Worm (Caenorhabditis elegans) whole organism, dauer: ENCODE results near the gene mam-2.
"Not testable (repeated sequence)": the region's sequence is repeated elsewhere in the genome, so short reads cannot be mapped to it uniquely, and the experiment has no call there.

Experiments
- unc-62 ChIP-seq: sonication (generic microtip); optimal IDR thresholded peaks from 2 replicates; lab custom pipeline; 2017; ENCODE audit warnings: missing biosample characterization, missing genetic modification reagents, missing genetic modification characterization

mam-2 gene

ce11 chrIV:9998487-9999218 lies 15.7 kb downstream of the mam-2 start, which contains the start of gene pyp-1:
TSS of gene pyp-1 (minus strand) at chrIV:9998925.
- TF ChIP-seq unc-62 (GFP tag; lab: Kevin White, UChicago), result no peak

DNA sequence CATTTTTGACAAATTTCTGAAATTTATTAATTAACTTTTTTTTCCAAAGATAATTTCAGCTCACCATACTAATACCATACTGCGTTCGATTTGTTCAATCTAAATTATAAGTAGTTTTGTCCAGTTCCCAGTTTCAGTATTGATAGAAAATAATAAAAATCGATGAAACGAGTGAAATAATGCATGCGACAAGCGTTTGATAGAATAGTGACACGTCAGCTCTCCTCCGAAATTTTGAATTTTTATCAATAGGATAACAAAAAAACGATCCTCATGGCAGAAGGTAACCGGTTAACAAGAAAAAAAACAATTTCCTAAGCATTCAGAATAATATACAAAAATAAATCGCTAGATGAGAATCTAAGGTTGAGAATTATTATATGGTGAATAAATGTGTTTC lies 18.8 kb downstream of the mam-2 start, which contains the start of gene C47E12.3:
Gene C47E12.3 (minus strand): TSS at position 101 of the 400 bp plus-strand sequence.
- TF ChIP-seq unc-62 (GFP tag; lab: Kevin White, UChicago), result no peak

DNA sequence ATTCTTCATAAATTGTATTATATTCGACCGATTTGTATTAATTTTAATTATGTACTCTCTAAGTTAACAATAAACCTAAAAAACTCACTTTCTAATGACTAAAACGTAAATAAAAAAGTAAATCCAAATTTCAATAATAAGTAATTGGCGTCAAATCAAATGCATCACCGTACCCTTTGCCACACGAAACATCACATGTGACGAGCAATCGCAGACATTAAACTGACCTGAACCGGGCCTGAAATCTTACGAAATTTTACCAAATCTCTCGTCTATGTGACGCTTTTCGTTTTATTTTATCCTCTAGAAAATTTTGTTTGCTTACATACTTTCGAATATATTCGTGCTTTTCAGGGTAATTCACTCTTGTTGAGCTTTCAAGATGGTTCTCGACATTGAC lies 20.4 kb downstream of the mam-2 start, which contains the start of the genes C47E12.2 and sars-1:
Gene C47E12.2 (minus strand): TSS at position 131 of the 400 bp plus-strand sequence.
Gene sars-1 (plus strand): TSS at position 355 of the 400 bp plus-strand sequence.
- no peak for TF ChIP-seq unc-62 (GFP tag; lab: Kevin White, UChicago)

DNA sequence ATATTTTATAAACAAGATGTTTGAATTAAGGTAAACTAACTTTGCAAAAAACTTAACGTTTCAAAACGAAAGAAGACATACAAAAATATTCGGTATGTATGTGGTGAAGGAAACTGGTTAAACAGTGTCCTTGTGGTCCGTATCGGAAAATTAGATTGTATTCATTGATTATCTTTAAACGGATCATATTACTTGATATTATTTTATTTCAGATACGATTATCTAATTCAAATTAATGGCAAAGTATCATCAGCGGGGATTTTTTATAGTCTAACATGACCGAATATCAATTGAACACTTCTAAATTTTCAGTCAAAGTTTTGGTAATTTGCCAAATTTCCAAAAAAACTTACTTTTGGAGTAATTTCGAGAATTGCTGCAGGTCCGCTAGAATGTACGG lies 23.8 kb downstream of the mam-2 start, which contains the start of gene C47E12.13:
Gene C47E12.13 (minus strand): TSS at position 101 of the 400 bp plus-strand sequence.
- TF ChIP-seq unc-62 (GFP tag; lab: Kevin White, UChicago), result no peak

- TF ChIP-seq unc-62 (GFP tag; lab: Kevin White, UChicago), result no peak
These were observed 24.8 kb downstream of the mam-2 start for ce11 chrIV:10007758-10008157.

DNA sequence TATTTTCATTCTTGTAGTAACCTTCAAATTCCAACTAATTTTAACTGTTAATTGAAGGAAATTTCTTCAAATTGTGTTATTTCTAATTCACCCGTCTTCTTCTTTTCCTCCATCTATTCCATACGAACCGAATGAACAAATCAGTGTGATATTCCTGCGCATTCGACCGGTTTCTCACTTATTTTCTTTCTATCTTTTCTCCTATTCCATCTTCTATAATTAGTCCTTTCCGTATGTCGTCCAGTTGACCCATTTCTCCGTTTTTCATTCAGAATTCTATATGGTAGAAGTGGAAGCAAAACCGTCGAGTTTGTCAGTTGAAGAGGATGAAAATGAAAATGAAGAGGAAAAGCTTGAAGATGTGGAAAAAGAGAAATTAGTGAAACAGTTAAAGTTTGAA lies 26.5 kb downstream of the mam-2 start, which contains the start of gene magu-4:
Gene magu-4 (plus strand): TSS at position 218 of the 400 bp plus-strand sequence.
- TF ChIP-seq unc-62 (GFP tag; lab: Kevin White, UChicago), result no peak

ce11 chrIV:10016977-10017376 lies 34.0 kb downstream of the mam-2 start, which contains the start of gene ent-7:
TSS of gene ent-7 (plus strand) at chrIV:10017277.
- no peak for TF ChIP-seq unc-62 (GFP tag; lab: Kevin White, UChicago)

- TF ChIP-seq unc-62 (GFP tag; lab: Kevin White, UChicago), result no peak
These were observed 34.6 kb downstream of the mam-2 start, which contains the start of gene F44D12.2 for ce11 chrIV:10017633-10018032. TSS of gene F44D12.2 (minus strand) at chrIV:10017733.

DNA sequence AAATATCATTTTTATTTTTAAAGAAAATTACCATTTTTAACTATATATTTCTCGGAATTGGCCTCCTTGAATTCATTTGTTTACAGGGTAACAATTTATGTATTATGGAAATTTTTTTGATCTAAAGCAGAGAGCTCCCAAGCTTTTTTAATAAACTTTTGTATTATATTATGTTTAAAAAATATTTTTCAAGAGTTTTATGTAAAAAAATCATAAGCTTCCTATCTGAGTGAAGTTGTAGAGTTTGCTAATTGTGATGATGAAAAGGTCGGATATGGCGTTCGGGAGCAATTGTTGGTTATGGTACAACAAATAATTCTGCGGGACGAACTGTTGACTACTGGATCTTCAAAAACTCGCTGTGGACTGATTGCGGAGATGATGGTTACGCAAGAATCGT lies 38.3 kb downstream of the mam-2 start, which contains the start of gene F44D12.19:
Gene F44D12.19 (plus strand): TSS at position 301 of the 400 bp plus-strand sequence.
- no peak for TF ChIP-seq unc-62 (GFP tag; lab: Kevin White, UChicago)

- TF ChIP-seq unc-62 (GFP tag; lab: Kevin White, UChicago), result no peak
These were observed 40.0 kb downstream of the mam-2 start, which contains the start of gene F44D12.8 for ce11 chrIV:10022991-10023390. TSS of gene F44D12.8 (plus strand) at chrIV:10023291.

DNA sequence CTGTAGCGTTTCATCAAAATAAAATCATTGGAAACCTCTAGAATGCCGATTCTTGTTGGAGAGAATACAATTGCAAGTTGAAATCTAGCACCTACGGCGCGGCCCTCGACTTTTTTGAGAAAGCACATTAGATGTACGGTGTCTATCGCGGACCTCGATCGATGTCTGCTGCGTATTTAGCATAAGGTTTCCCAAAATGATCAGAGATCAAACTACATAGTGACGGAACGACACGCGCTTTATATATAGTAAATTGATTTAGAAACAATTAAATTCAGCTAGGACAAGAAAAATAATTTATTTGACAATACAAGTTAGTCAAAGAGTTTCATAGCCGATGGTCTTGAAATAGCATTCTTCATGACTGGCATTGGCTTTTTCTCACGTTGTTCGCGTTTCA lies 43.1 kb downstream of the mam-2 start:
- no peak for TF ChIP-seq unc-62 (GFP tag; lab: Kevin White, UChicago)

DNA sequence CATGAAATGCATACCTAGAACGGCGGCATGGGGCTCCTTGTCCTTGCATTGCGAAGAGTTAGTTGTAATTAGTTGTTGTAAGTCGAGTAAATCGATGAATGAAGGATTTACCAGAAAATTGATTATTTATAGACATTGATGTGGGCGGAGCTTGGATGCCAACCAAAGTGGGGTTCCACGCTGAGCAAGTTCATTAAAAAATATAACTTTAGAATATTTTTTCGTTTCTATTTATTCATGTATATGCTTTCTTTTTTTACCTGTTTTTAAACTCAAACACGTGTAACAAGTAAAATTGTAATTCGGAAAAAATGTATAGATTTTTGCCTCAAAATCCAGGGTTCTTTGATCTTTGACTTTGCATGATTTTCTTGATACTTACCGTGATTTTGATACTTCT lies 44.6 kb downstream of the mam-2 start, which contains the start of gene gipc-2:
Gene gipc-2 (minus strand): TSS at position 101 of the 400 bp plus-strand sequence.
- no peak for TF ChIP-seq unc-62 (GFP tag; lab: Kevin White, UChicago)

- not testable (repeated sequence) for TF ChIP-seq unc-62 (GFP tag; lab: Kevin White, UChicago)
These were observed 45.8 kb downstream of the mam-2 start, which contains the start of the genes F44D12.16 and msd-2 for ce11 chrIV:10028779-10029178. TSS of gene F44D12.16 (plus strand) at chrIV:10029079. TSS of gene msd-2 (plus strand) at chrIV:10029083.

DNA sequence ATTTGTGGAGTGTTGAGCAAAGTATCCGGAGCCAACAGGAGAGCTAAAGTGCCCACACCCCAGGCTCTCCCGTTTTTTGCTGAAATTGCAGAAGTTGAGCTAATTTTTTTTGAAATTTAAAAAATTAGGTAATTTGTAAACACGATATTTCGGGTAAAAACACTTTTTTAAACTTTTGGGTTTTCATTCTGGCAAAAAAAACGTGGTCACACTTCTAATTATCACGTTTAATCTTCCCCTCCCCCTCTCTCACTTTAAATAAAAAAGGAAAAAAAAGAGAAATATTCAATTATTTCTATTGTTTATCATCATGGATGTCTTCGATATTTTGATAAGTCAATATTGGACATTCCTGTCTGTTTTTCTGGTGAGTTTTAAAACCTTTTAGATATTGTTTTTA lies 50.1 kb downstream of the mam-2 start, which contains the start of gene F44D12.6:
Gene F44D12.6 (plus strand): TSS at position 301 of the 400 bp plus-strand sequence.
- TF ChIP-seq unc-62 (GFP tag; lab: Kevin White, UChicago), result no peak

- TF ChIP-seq unc-62 (GFP tag; lab: Kevin White, UChicago), result no peak
These were observed 54.0 kb downstream of the mam-2 start, which contains the start of gene F44D12.10 for ce11 chrIV:10036966-10037365. TSS of gene F44D12.10 (minus strand) at chrIV:10037066.
